Worm (Caenorhabditis elegans) whole organism, mixed stage, embryonic: ENCODE results near the gene enri-1.
A peak's percentile ranks its signal among the peaks of the same experiment; 100 is the strongest.

ENCODE experiments used
- M03D4.4 ChIP-seq: sonication (generic microtip); optimal IDR thresholded peaks from 2 replicates; lab custom pipeline; 2017; ENCODE audit warnings: mild to moderate bottlenecking, missing genetic modification characterization, missing compliant biosample characterization
- bed-3 ChIP-seq: fragments of 200-800 bp; sonication (Bioruptor generic); optimal IDR thresholded peaks from 3 replicates; lab custom pipeline; 2018; ENCODE audit warnings: mild to moderate bottlenecking, missing genetic modification characterization, moderate library complexity, missing compliant biosample characterization
- ceh-39 ChIP-seq: fragments of 150-350 bp; optimal IDR thresholded peaks from 2 replicates; lab custom pipeline; 2014; ENCODE audit warnings: missing biosample characterization, missing genetic modification characterization
- ceh-43 ChIP-seq: fragments of 200-800 bp; sonication (Bioruptor generic); optimal IDR thresholded peaks from 2 replicates; lab custom pipeline; 2018; ENCODE audit warnings: mild to moderate bottlenecking, missing genetic modification characterization, moderate library complexity, missing compliant biosample characterization
- ceh-83 ChIP-seq: fragments of 200-800 bp; sonication (Bioruptor generic); optimal IDR thresholded peaks from 2 replicates; lab custom pipeline; 2018; ENCODE audit warnings: mild to moderate bottlenecking, missing genetic modification characterization, missing compliant biosample characterization
- ces-1 ChIP-seq: fragments of 150-350 bp; optimal IDR thresholded peaks from 2 replicates; lab custom pipeline; 2014; ENCODE audit warnings: missing biosample characterization, missing genetic modification reagents, missing genetic modification characterization
- cnd-1 ChIP-seq: fragments of 200-800 bp; sonication (Bioruptor generic); optimal IDR thresholded peaks from 2 replicates; lab custom pipeline; 2018; ENCODE audit warnings: mild to moderate bottlenecking, missing genetic modification characterization, missing compliant biosample characterization
- drap-1 ChIP-seq: fragments of 200-800 bp; sonication (Bioruptor generic); optimal IDR thresholded peaks from 3 replicates; lab custom pipeline; 2018; ENCODE audit warnings: mild to moderate bottlenecking, missing genetic modification characterization, missing compliant biosample characterization
- elt-3 ChIP-seq: fragments of 150-350 bp; optimal IDR thresholded peaks from 2 replicates; lab custom pipeline; 2014; ENCODE audit warnings: missing biosample characterization, missing genetic modification characterization
- flh-1 ChIP-seq: fragments of 200-800 bp; sonication (Bioruptor generic); optimal IDR thresholded peaks from 2 replicates; lab custom pipeline; 2018; ENCODE audit warnings: mild to moderate bottlenecking, missing genetic modification characterization, moderate library complexity, missing compliant biosample characterization
- ham-2 ChIP-seq: fragments of 200-800 bp; sonication (Bioruptor generic); optimal IDR thresholded peaks from 2 replicates; lab custom pipeline; 2018; ENCODE audit warnings: mild to moderate bottlenecking, missing genetic modification characterization, missing compliant biosample characterization
- hlh-1 ChIP-seq: fragments of 150-350 bp; optimal IDR thresholded peaks from 2 replicates; lab custom pipeline; 2014; ENCODE audit warnings: missing biosample characterization, missing genetic modification reagents, missing genetic modification characterization
- lin-32 ChIP-seq: fragments of 200-800 bp; sonication (Bioruptor generic); optimal IDR thresholded peaks from 2 replicates; lab custom pipeline; 2018; ENCODE audit warnings: mild to moderate bottlenecking, missing genetic modification characterization, missing compliant biosample characterization
- lsy-2 ChIP-seq: fragments of 150-350 bp; optimal IDR thresholded peaks from 2 replicates; lab custom pipeline; 2014; ENCODE audit warnings: missing biosample characterization, missing genetic modification characterization
- mab-5 ChIP-seq: fragments of 150-350 bp; optimal IDR thresholded peaks from 2 replicates; lab custom pipeline; 2014; ENCODE audit warnings: missing biosample characterization, missing genetic modification characterization
- mep-1 ChIP-seq: fragments of 150-350 bp; optimal IDR thresholded peaks from 2 replicates; lab custom pipeline; 2017; ENCODE audit warnings: missing biosample characterization, missing genetic modification reagents, missing genetic modification characterization, inconsistent platforms
- mls-2 ChIP-seq: sonication (generic microtip); optimal IDR thresholded peaks from 2 replicates; lab custom pipeline; 2016; ENCODE audit warnings: mild to moderate bottlenecking, missing genetic modification characterization, moderate library complexity, missing compliant biosample characterization
- nhr-12 ChIP-seq: fragments of 150-350 bp; optimal IDR thresholded peaks from 2 replicates; lab custom pipeline; 2014; ENCODE audit warnings: missing biosample characterization, missing genetic modification characterization
- nhr-2 ChIP-seq: fragments of 150-350 bp; optimal IDR thresholded peaks from 2 replicates; lab custom pipeline; 2014; ENCODE audit warnings: missing biosample characterization, missing genetic modification characterization
- nhr-237 ChIP-seq: fragments of 150-350 bp; optimal IDR thresholded peaks from 2 replicates; lab custom pipeline; 2014; ENCODE audit warnings: missing biosample characterization, missing genetic modification characterization
- nhr-28 ChIP-seq: fragments of 150-350 bp; optimal IDR thresholded peaks from 2 replicates; lab custom pipeline; 2014; ENCODE audit warnings: missing biosample characterization, missing genetic modification characterization
- nhr-76 ChIP-seq: sonication (generic microtip); optimal IDR thresholded peaks from 2 replicates; lab custom pipeline; 2017; ENCODE audit warnings: missing biosample characterization, missing genetic modification characterization
- pha-4 ChIP-seq: fragments of 150-350 bp; optimal IDR thresholded peaks from 2 replicates; lab custom pipeline; 2018; ENCODE audit warnings: missing biosample characterization, missing genetic modification reagents, missing genetic modification characterization
- sem-2 ChIP-seq: fragments of 200-800 bp; sonication (Bioruptor generic); optimal IDR thresholded peaks from 2 replicates; lab custom pipeline; 2018; ENCODE audit warnings: mild to moderate bottlenecking, missing genetic modification characterization, missing compliant biosample characterization
- tbx-8 ChIP-seq: fragments of 200-800 bp; sonication (Bioruptor generic); optimal IDR thresholded peaks from 2 replicates; lab custom pipeline; 2018; ENCODE audit warnings: mild to moderate bottlenecking, missing genetic modification characterization, moderate library complexity, missing compliant biosample characterization
- unc-39 ChIP-seq: fragments of 150-350 bp; optimal IDR thresholded peaks from 2 replicates; lab custom pipeline; 2014; ENCODE audit warnings: missing biosample characterization, missing genetic modification characterization
- unc-62 ChIP-seq: fragments of 150-350 bp; optimal IDR thresholded peaks from 2 replicates; lab custom pipeline; 2014; ENCODE audit warnings: missing biosample characterization, missing genetic modification reagents, missing genetic modification characterization
- zip-8 ChIP-seq: fragments of 150-350 bp; optimal IDR thresholded peaks from 2 replicates; lab custom pipeline; 2014; ENCODE audit warnings: missing biosample characterization, missing genetic modification characterization
- ztf-11 ChIP-seq: fragments of 150-350 bp; optimal IDR thresholded peaks from 2 replicates; lab custom pipeline; 2014; ENCODE audit warnings: missing biosample characterization, missing genetic modification characterization

Gene enri-1

ce11 chrII:2295817-2296315 is 45.5 kb downstream of the enri-1 start, which contains the start of gene fbxc-25:
TSS of gene fbxc-25 (minus strand) at chrII:2296265.
- TF ChIP-seq unc-39 (tag; lab: Kevin White, UChicago), result no peak
- no peak for TF ChIP-seq drap-1 (GFP tag; lab: Kevin White, UChicago)
- no peak for TF ChIP-seq zip-8 (tag; lab: Kevin White, UChicago)
- no peak for TF ChIP-seq ceh-43
- no peak for TF ChIP-seq tbx-8
- no peak for TF ChIP-seq lin-32 (GFP tag; lab: Kevin White, UChicago)
- no peak for TF ChIP-seq bed-3 (GFP tag; lab: Kevin White, UChicago)
- no peak for TF ChIP-seq M03D4.4 (tag; lab: Kevin White, UChicago)
- TF ChIP-seq nhr-76, result no peak
- no peak for TF ChIP-seq ztf-11 (tag; lab: Kevin White, UChicago)
- TF ChIP-seq nhr-28, result no peak
- TF ChIP-seq sem-2 (GFP tag; lab: Kevin White, UChicago), result no peak
- no peak for TF ChIP-seq cnd-1 (tag; lab: Kevin White, UChicago)
- no peak for TF ChIP-seq lsy-2 (tag; lab: Kevin White, UChicago)
- no peak for TF ChIP-seq mls-2 (tag; lab: Kevin White, UChicago)
- TF ChIP-seq flh-1 (GFP tag; lab: Kevin White, UChicago), result no peak
- TF ChIP-seq ham-2, result no peak
- no peak for TF ChIP-seq nhr-237 (tag; lab: Kevin White, UChicago)

- TF ChIP-seq mls-2 (tag; lab: Kevin White, UChicago), result no peak
- TF ChIP-seq pha-4 (tag; lab: Kevin White, UChicago), result no peak
- TF ChIP-seq mab-5 (tag; lab: Kevin White, UChicago), result no peak
- TF ChIP-seq drap-1 (GFP tag; lab: Kevin White, UChicago), result no peak
- no peak for TF ChIP-seq unc-39 (tag; lab: Kevin White, UChicago)
These were observed 48.9 kb downstream of the enri-1 start for ce11 chrII:2292549-2292948.

- TF ChIP-seq nhr-76 (no peak), elt-3 (tag; lab: Kevin White, UChicago) (no peak), mep-1 (tag; lab: Kevin White, UChicago) (no peak), ceh-39 (tag; lab: Kevin White, UChicago) (no peak), nhr-12 (tag; lab: Kevin White, UChicago) (no peak), ces-1 (no peak), nhr-2 (tag; lab: Kevin White, UChicago) (no peak)
These were observed 49.4 kb downstream of the enri-1 start, which contains the start of gene K09F6.7 for ce11 chrII:2292027-2292426. TSS of gene K09F6.7 (minus strand) at chrII:2292127.

ce11 chrII:2289441-2289840 is 52.0 kb downstream of the enri-1 start:
- no peak for TF ChIP-seq elt-3 (tag; lab: Kevin White, UChicago)
- peak; percentile 19 for TF ChIP-seq lin-32 (GFP tag; lab: Kevin White, UChicago)

ce11 chrII:2288798-2289197 is 52.6 kb downstream of the enri-1 start, which contains the start of the genes K09F6.10 and K09F6.13:
TSS of gene K09F6.10 (minus strand) at chrII:2288883.
TSS of gene K09F6.13 (plus strand) at chrII:2289114.
- no peak for TF ChIP-seq ceh-39 (tag; lab: Kevin White, UChicago)
- TF ChIP-seq mls-2 (tag; lab: Kevin White, UChicago), result no peak
- TF ChIP-seq lsy-2 (tag; lab: Kevin White, UChicago), result no peak
- no peak for TF ChIP-seq nhr-28
- TF ChIP-seq ceh-83 (GFP tag; lab: Kevin White, UChicago), result no peak
- TF ChIP-seq unc-62, result no peak
- TF ChIP-seq ham-2, result no peak
- TF ChIP-seq M03D4.4 (tag; lab: Kevin White, UChicago), result no peak
- TF ChIP-seq nhr-2 (tag; lab: Kevin White, UChicago), result no peak
- TF ChIP-seq nhr-12 (tag; lab: Kevin White, UChicago), result no peak
- TF ChIP-seq nhr-237 (tag; lab: Kevin White, UChicago), result no peak
- TF ChIP-seq hlh-1, result no peak
- no peak for TF ChIP-seq elt-3 (tag; lab: Kevin White, UChicago)
- no peak for TF ChIP-seq drap-1 (GFP tag; lab: Kevin White, UChicago)
- no peak for TF ChIP-seq zip-8 (tag; lab: Kevin White, UChicago)
- TF ChIP-seq pha-4 (tag; lab: Kevin White, UChicago), result no peak
